Worm (Caenorhabditis elegans) whole organism, L2 larva: ENCODE data around the gene B0302.2.

Experiments used
- C34F6.9 ChIP-seq: fragments of 150-350 bp; optimal IDR thresholded peaks from 2 replicates; lab custom pipeline; 2014; ENCODE audit warnings: missing biosample characterization, missing genetic modification characterization
- F13H6.1 ChIP-seq: sonication (generic microtip); optimal IDR thresholded peaks from 2 replicates; lab custom pipeline; 2016; ENCODE audit warnings: missing genetic modification characterization, missing compliant biosample characterization
- R02D3.7 ChIP-seq: fragments of 150-350 bp; optimal IDR thresholded peaks from 2 replicates; lab custom pipeline; 2014; ENCODE audit warnings: missing biosample characterization, missing genetic modification characterization
- Y55F3AM.14 ChIP-seq: fragments of 200-800 bp; sonication (Bioruptor generic); optimal IDR thresholded peaks from 2 replicates; lab custom pipeline; 2018; ENCODE audit warnings: mild to moderate bottlenecking, missing genetic modification characterization, missing compliant biosample characterization
- ZK546.5 ChIP-seq: sonication (generic microtip); optimal IDR thresholded peaks from 2 replicates; lab custom pipeline; 2017; ENCODE audit warnings: missing biosample characterization, missing genetic modification characterization
- ama-1 ChIP-seq: fragments of 150-350 bp; optimal IDR thresholded peaks from 2 replicates; lab custom pipeline; 2018; ENCODE audit warnings: inconsistent platforms
- blmp-1 ChIP-seq: sonication (generic microtip); optimal IDR thresholded peaks from 2 replicates; lab custom pipeline; 2017; ENCODE audit warnings: missing genetic modification characterization, mild to moderate bottlenecking, missing compliant biosample characterization, antibody characterized with exemption, moderate library complexity; ENCODE audit not compliant: insufficient read depth
- ceh-16 ChIP-seq: fragments of 150-350 bp; optimal IDR thresholded peaks from 2 replicates; lab custom pipeline; 2014; ENCODE audit warnings: missing biosample characterization, missing genetic modification characterization
- ceh-82 ChIP-seq: fragments of 150-350 bp; optimal IDR thresholded peaks from 2 replicates; lab custom pipeline; 2014; ENCODE audit warnings: missing biosample characterization, missing genetic modification characterization
- crh-2 ChIP-seq: sonication (generic microtip); optimal IDR thresholded peaks from 2 replicates; lab custom pipeline; 2017; ENCODE audit warnings: missing biosample characterization, missing genetic modification characterization
- dmd-4 ChIP-seq: sonication (generic microtip); optimal IDR thresholded peaks from 2 replicates; lab custom pipeline; 2017; ENCODE audit warnings: missing biosample characterization, missing genetic modification characterization
- elt-3 ChIP-seq: sonication (generic microtip); optimal IDR thresholded peaks from 2 replicates; lab custom pipeline; 2017; ENCODE audit warnings: missing biosample characterization, missing genetic modification characterization
- fos-1 ChIP-seq: fragments of 150-350 bp; optimal IDR thresholded peaks from 2 replicates; lab custom pipeline; 2014; ENCODE audit warnings: missing biosample characterization, missing genetic modification characterization
- gmeb-1 ChIP-seq: fragments of 150-350 bp; optimal IDR thresholded peaks from 2 replicates; lab custom pipeline; 2014; ENCODE audit warnings: missing biosample characterization, missing genetic modification characterization
- lin-11 ChIP-seq: fragments of 150-350 bp; sonication (generic microtip); optimal IDR thresholded peaks from 2 replicates; lab custom pipeline; 2014; ENCODE audit warnings: missing biosample characterization, missing genetic modification characterization, inconsistent platforms, mixed read lengths
- lin-13 ChIP-seq: fragments of 150-350 bp; optimal IDR thresholded peaks from 2 replicates; lab custom pipeline; 2014; ENCODE audit warnings: missing biosample characterization, missing genetic modification reagents, missing genetic modification characterization
- lsy-2 ChIP-seq, 2 experiments: fragments of 150-350 bp in 1 of 2; sonication (generic microtip) in 1 of 2; optimal IDR thresholded peaks; 2 replicates each; lab custom pipeline; 2014 to 2017; ENCODE audit warnings: missing biosample characterization in 2 of 2, missing genetic modification characterization in 2 of 2
- mab-5 ChIP-seq: fragments of 150-350 bp; optimal IDR thresholded peaks from 2 replicates; lab custom pipeline; 2014; ENCODE audit warnings: missing biosample characterization, missing genetic modification characterization
- mbf-1 ChIP-seq: sonication (generic microtip); optimal IDR thresholded peaks from 2 replicates; lab custom pipeline; 2017; ENCODE audit warnings: missing biosample characterization, missing genetic modification characterization
- mdl-1 ChIP-seq, 2 experiments: fragments of 150-350 bp in 1 of 2; sonication (generic microtip) in 1 of 2; optimal IDR thresholded peaks; 2 replicates each; lab custom pipeline; 2017; ENCODE audit warnings: missing biosample characterization in 2 of 2, missing genetic modification characterization in 2 of 2
- nhr-10 ChIP-seq: sonication (generic microtip); optimal IDR thresholded peaks from 2 replicates; lab custom pipeline; 2017; ENCODE audit warnings: missing biosample characterization, missing genetic modification characterization
- nhr-11 ChIP-seq: fragments of 150-350 bp; optimal IDR thresholded peaks from 2 replicates; lab custom pipeline; 2014; ENCODE audit warnings: missing biosample characterization, missing genetic modification characterization
- nhr-12 ChIP-seq: fragments of 150-350 bp; optimal IDR thresholded peaks from 2 replicates; lab custom pipeline; 2014; ENCODE audit warnings: missing biosample characterization, missing genetic modification characterization
- nhr-129 ChIP-seq: fragments of 150-350 bp; optimal IDR thresholded peaks from 2 replicates; lab custom pipeline; 2014; ENCODE audit warnings: missing biosample characterization, missing genetic modification characterization
- nhr-21 ChIP-seq: fragments of 150-350 bp; optimal IDR thresholded peaks from 2 replicates; lab custom pipeline; 2014; ENCODE audit warnings: missing biosample characterization, missing genetic modification characterization
- nhr-25 ChIP-seq: fragments of 150-350 bp; sonication (generic microtip); optimal IDR thresholded peaks from 3 replicates; lab custom pipeline; 2014; ENCODE audit warnings: missing biosample characterization, missing genetic modification characterization
- nhr-6 ChIP-seq: fragments of 150-350 bp; optimal IDR thresholded peaks from 2 replicates; lab custom pipeline; 2014; ENCODE audit warnings: missing biosample characterization, missing genetic modification characterization
- peb-1 ChIP-seq: fragments of 150-350 bp; optimal IDR thresholded peaks from 2 replicates; lab custom pipeline; 2014; ENCODE audit warnings: missing biosample characterization, missing genetic modification characterization
- sem-4 ChIP-seq: fragments of 150-350 bp; optimal IDR thresholded peaks from 2 replicates; lab custom pipeline; 2014; ENCODE audit warnings: missing biosample characterization, missing genetic modification reagents, missing genetic modification characterization
- skn-1 ChIP-seq: sonication (generic microtip); optimal IDR thresholded peaks from 2 replicates; lab custom pipeline; 2017; ENCODE audit warnings: missing biosample characterization, missing genetic modification characterization
- sma-3 ChIP-seq: sonication (generic microtip); optimal IDR thresholded peaks from 2 replicates; lab custom pipeline; 2016; ENCODE audit warnings: missing genetic modification reagents, missing genetic modification characterization, missing compliant biosample characterization
- sma-9 ChIP-seq, 2 experiments: fragments of 150-350 bp in 1 of 2; sonication (generic microtip) in 1 of 2; optimal IDR thresholded peaks; 2 replicates each; lab custom pipeline; 2014 to 2016; ENCODE audit warnings: missing genetic modification characterization in 2 of 2, mild to moderate bottlenecking in 1 of 2, missing biosample characterization in 1 of 2, missing compliant biosample characterization in 1 of 2, missing genetic modification reagents in 1 of 2, moderate library complexity in 1 of 2
- snpc-4 ChIP-seq: fragments of 150-350 bp; optimal IDR thresholded peaks from 2 replicates; lab custom pipeline; 2014; ENCODE audit warnings: missing biosample characterization, missing genetic modification characterization
- unc-39 ChIP-seq: fragments of 150-350 bp; optimal IDR thresholded peaks from 2 replicates; lab custom pipeline; 2014; ENCODE audit warnings: missing biosample characterization, missing genetic modification characterization
- unc-55 ChIP-seq: fragments of 150-350 bp; sonication (generic microtip); optimal IDR thresholded peaks from 3 replicates; lab custom pipeline; 2014; ENCODE audit warnings: missing biosample characterization, missing genetic modification reagents, missing genetic modification characterization
- unc-62 ChIP-seq: fragments of 150-350 bp; optimal IDR thresholded peaks from 2 replicates; lab custom pipeline; 2014; ENCODE audit warnings: missing biosample characterization, missing genetic modification reagents, missing genetic modification characterization
- zag-1 ChIP-seq: fragments of 150-350 bp; optimal IDR thresholded peaks from 2 replicates; lab custom pipeline; 2014; ENCODE audit warnings: missing biosample characterization, missing genetic modification characterization
- ztf-1 ChIP-seq: fragments of 200-800 bp; sonication (Bioruptor generic); conservative IDR thresholded peaks from 2 replicates; pipeline ENCODE4 v1.3.6; 2022; ENCODE audit warnings: missing genetic modification characterization, missing compliant biosample characterization
- ztf-4 ChIP-seq: fragments of 150-350 bp; optimal IDR thresholded peaks from 2 replicates; lab custom pipeline; 2014; ENCODE audit warnings: missing biosample characterization, missing genetic modification characterization

B0302.2 gene

DNA sequence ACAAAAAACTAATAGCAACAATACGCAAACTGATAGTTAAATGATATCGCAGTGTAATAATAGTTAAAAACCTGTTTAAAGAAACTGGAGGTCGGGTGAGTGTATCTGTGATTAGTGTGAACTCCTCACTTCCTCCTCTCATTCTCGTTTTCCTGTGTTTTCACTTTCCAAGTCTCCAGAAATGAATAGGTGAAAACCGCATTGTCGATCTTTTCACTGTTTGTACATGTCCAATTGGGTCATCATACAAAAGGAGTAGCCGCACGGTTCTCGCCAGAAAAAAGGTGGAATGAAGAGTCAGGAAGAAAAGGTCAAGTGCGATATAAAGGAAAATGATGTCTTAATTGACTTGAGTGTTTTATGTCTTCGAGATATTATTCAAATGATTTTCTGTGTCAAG is 33.2 kb downstream of the B0302.2 start:
- TF ChIP-seq ztf-1: no peak
- no peak for TF ChIP-seq peb-1 (tag; lab: Kevin White, UChicago)
- TF ChIP-seq skn-1 (tag; lab: Kevin White, UChicago): no peak
- no peak for TF ChIP-seq ceh-16 (tag; lab: Kevin White, UChicago)
- TF ChIP-seq nhr-6 (tag; lab: Kevin White, UChicago): no peak
- no peak for TF ChIP-seq ceh-82 (tag; lab: Kevin White, UChicago)
- TF ChIP-seq fos-1 (tag; lab: Kevin White, UChicago): no peak
- no peak for TF ChIP-seq unc-62 (GFP tag; lab: Kevin White, UChicago)
- TF ChIP-seq lin-13 (GFP tag; lab: Kevin White, UChicago): no peak
- TF ChIP-seq gmeb-1 (tag; lab: Kevin White, UChicago): no peak
- TF ChIP-seq ZK546.5 (tag; lab: Kevin White, UChicago): no peak
- peak; percentile 46 for TF ChIP-seq nhr-21 (tag; lab: Kevin White, UChicago)
- no peak for TF ChIP-seq ama-1
- no peak for TF ChIP-seq lin-11 (tag; lab: Kevin White, UChicago)
- peak; percentile 56 for TF ChIP-seq blmp-1 (tag; lab: Kevin White, UChicago)

DNA sequence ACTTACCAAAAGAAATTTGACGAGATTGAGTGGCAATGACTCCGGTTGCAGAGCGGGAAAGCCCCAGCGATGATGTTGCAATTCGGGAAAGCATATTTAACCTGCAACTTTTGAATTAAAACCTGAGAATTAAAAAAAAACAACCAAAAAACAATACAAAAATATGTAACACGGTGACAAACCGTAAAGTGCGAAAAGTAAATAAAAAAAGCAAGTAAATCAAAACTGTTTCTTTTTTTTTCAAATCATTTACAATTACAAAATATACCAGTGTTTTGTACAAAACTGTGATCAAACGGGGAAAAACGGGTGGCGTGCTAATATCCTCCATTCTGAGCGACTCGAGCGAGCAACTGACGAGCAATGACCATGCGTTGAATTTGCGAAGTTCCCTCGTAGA is 36.5 kb downstream of the B0302.2 start, which contains the start of gene acdh-10:
Gene acdh-10, minus strand, starts transcription at position 101 of the 400 bp plus-strand sequence.
- TF ChIP-seq sem-4 (tag; lab: Kevin White, UChicago) (no peak), mbf-1 (tag; lab: Kevin White, UChicago) (no peak), sma-3 (no peak), lin-13 (GFP tag; lab: Kevin White, UChicago) (no peak), snpc-4 (no peak)

DNA sequence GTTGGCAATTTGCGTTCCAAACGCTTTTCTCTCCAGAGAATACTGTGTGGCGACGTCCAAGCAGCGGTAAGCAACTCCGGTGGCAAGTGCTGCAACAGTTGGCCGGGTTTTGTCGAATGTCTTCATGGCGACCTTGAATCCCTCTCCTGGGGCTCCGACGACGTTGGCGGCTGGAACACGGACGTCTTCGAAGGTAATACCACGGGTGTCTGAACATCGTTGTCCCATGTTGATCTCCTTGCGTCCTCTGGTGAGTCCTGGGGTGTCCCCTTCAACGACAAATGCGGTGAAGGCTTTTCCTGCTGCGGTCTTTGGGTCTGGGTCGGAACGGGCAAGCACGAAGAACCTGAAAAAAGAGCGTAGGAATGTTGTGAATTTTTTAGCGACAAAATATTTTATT is 37.4 kb downstream of the B0302.2 start:
- TF ChIP-seq F13H6.1 (tag; lab: Kevin White, UChicago): no peak

DNA sequence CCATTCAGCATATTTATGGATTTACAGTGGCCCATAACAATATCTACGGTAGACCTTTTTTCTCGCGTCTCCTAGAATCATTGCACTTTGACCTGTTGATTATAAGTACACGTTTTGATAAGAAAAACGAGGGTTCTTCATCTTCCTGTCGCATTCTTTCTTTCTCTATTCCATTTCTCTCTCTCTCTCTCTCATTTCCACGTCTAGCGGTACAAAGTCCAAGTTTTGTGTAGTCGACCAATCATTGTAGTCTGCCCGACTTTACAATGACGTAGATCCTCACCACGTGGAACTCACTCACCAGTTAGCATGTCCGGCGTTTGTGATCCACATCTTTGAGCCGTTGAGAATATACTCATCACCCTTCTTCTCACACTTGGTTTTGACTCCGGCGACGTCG is 37.8 kb downstream of the B0302.2 start:
- peak; percentile 24 for TF ChIP-seq C34F6.9 (tag; lab: Kevin White, UChicago)
- no peak for TF ChIP-seq peb-1 (tag; lab: Kevin White, UChicago)
- peak; percentile 48 for TF ChIP-seq lin-13 (GFP tag; lab: Kevin White, UChicago)
- TF ChIP-seq sem-4 (tag; lab: Kevin White, UChicago): no peak
- peak; percentile 65 for TF ChIP-seq F13H6.1 (tag; lab: Kevin White, UChicago)
- peak in 1 of 2 experiments; percentile 31 for TF ChIP-seq lsy-2 (tag; optimal IDR thresholded peaks at IDR 0.05; lab: Kevin White, UChicago)
- TF ChIP-seq nhr-21 (tag; lab: Kevin White, UChicago): peak; percentile 67
- peak; percentile 88 for TF ChIP-seq crh-2
- peak; percentile 32 for TF ChIP-seq gmeb-1 (tag; lab: Kevin White, UChicago)
- TF ChIP-seq blmp-1 (tag; lab: Kevin White, UChicago): peak; percentile 6
- peak; percentile 44 for TF ChIP-seq sma-3
- TF ChIP-seq nhr-25: peak; percentile 12
- no peak for TF ChIP-seq Y55F3AM.14 (GFP tag; lab: Kevin White, UChicago)
- peak; percentile 87 for TF ChIP-seq sma-9 (GFP tag; optimal IDR thresholded peaks at IDR 0.05; lab: Kevin White, UChicago)
- no peak for TF ChIP-seq sma-9 (tag; optimal IDR thresholded peaks at IDR 0.05; lab: Kevin White, UChicago)
- no peak for TF ChIP-seq mab-5 (tag; lab: Kevin White, UChicago)
- TF ChIP-seq fos-1 (tag; lab: Kevin White, UChicago): peak; percentile 72
- TF ChIP-seq ztf-4: peak; percentile 44
- peak; percentile 54 to 71 for TF ChIP-seq mdl-1 (tag; optimal IDR thresholded peaks at IDR 0.05; lab: Kevin White, UChicago)
- TF ChIP-seq nhr-129 (tag; lab: Kevin White, UChicago): peak; percentile 82

DNA sequence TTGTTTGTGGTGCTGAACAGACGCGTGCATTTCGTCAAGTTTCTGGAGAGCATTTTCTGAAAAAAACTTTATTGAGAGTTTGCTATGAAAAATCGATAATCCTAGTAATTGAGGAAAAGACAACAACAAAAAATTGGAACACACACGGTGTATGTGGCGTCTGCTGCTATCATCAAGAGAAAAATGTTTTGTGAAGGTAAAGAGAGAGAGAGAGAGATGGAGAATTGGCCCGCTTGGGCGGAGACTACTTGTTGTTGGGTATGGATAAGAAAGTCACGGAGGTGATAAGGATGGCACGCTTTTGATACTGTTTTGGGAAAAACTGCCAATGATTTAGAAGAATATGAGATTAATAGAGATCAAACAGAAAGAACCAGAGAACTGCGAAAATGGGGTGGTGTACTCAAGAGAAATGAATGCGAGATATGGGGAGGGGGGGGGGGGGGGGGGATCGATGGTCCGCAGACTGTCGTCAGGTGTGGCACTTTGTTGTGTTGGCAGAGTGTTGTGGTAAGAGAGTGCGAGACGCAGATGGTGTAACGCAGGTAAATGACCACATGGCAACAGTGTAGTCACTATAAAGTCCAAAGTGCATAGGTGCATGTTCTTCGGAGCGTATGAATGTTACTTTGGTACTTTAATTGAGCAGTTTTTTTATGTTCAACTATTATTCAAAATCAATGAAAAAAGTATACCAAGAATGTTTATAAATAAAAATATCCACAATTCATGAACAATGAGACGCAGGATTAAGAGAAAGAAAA is 38.9 kb downstream of the B0302.2 start, which contains the start of gene acdh-7:
Gene acdh-7, minus strand, starts transcription at position 56 of the 764 bp plus-strand sequence.
- TF ChIP-seq lin-11 (tag; lab: Kevin White, UChicago) (no peak), sma-9 (GFP tag; optimal IDR thresholded peaks at IDR 0.05; lab: Kevin White, UChicago) (peak; percentile 28), sma-9 (tag; optimal IDR thresholded peaks at IDR 0.05; lab: Kevin White, UChicago) (no peak), nhr-12 (no peak), ceh-16 (tag; lab: Kevin White, UChicago) (no peak), nhr-11 (tag; lab: Kevin White, UChicago) (no peak), elt-3 (tag; lab: Kevin White, UChicago) (no peak), nhr-129 (tag; lab: Kevin White, UChicago) (peak; percentile 18), fos-1 (tag; lab: Kevin White, UChicago) (peak; percentile 14), nhr-6 (tag; lab: Kevin White, UChicago) (no peak), unc-39 (tag; lab: Kevin White, UChicago) (no peak), snpc-4 (no peak), peb-1 (tag; lab: Kevin White, UChicago) (no peak), Y55F3AM.14 (GFP tag; lab: Kevin White, UChicago) (no peak), unc-55 (GFP tag; lab: Kevin White, UChicago) (no peak), nhr-10 (tag; lab: Kevin White, UChicago) (no peak), blmp-1 (tag; lab: Kevin White, UChicago) (no peak), ama-1 (peak; percentile 68), zag-1 (tag; lab: Kevin White, UChicago) (no peak), dmd-4 (no peak), R02D3.7 (tag; lab: Kevin White, UChicago) (no peak), lsy-2 (tag; optimal IDR thresholded peaks at IDR 0.05; lab: Kevin White, UChicago) (no peak), lin-13 (GFP tag; lab: Kevin White, UChicago) (no peak), sem-4 (tag; lab: Kevin White, UChicago) (no peak), C34F6.9 (tag; lab: Kevin White, UChicago) (no peak), sma-3 (no peak), crh-2 (peak; percentile 15)
